4 fruit fly cellular contexts compared by ENCODE assay signal in the genomic region with DNA sequence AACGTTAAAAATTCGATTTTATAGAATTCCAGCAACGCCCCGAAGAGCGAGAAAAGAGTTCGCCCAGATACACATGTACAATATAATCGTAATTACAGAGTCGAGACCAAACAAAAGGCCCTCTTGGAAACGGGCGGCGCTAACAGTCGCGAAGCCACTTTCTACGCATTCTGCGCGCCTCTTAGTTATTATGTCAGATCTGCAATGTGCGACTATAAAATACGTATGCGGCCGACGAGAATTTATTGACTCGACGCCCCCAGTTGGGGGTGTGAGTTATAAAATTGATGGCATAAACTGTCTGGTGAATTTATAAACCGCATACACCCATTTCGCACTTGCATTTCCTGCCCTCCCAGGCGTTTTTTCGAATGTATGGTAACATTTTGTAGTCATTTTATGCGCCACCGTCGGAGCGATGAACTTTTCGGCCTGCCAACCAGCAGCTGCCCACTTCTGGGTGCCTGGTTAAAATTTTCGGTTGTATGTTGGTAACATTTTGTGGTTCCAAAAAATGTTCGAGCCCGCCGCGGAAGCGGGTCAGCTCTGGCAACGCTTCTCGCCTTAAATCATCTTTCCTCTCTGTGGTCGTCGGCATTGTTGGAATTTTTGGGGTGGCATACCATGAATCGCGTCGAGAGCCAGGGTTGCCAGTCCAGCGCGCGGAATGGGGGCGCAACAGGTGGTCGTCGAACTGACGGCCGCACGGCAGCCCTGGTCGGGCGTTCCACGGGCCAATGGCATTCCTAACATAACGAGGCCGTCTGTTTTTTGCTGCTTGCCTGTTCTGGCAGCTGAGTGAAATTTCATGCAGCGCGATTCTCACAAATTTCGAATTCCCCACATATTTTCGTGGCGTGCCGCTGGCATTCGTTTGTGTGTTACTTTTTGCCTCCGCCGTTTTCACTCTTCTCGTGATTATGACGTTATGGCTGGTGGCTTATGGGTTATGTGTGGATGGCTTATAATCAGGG.
A peak's percentile ranks its signal among the peaks of the same experiment; 100 is the strongest.
TF ChIP-seq lines count a peak whose summit lies in the region.

No protein-coding gene starts in this region.

TF ChIP-seq in whole organism, adult, 20 proteins besides CTCF, POLR2A, EP300 and RAD21 (continued from another document):
- TF ChIP-seq pad (GFP tag; optimal IDR thresholded peaks at IDR 0.05; lab: Kevin White, UChicago) (peak; percentile 48), tj (GFP tag; optimal IDR thresholded peaks at IDR 0.05; lab: Kevin White, UChicago) (peak; percentile 72), cnc (optimal IDR thresholded peaks at IDR 0.05; lab: Kevin White, UChicago) (no peak), CG12768 (GFP tag; optimal IDR thresholded peaks at IDR 0.05; lab: Kevin White, UChicago) (peak; percentile 94), CG5204 (GFP tag; optimal IDR thresholded peaks at IDR 0.05; lab: Kevin White, UChicago) (peak; percentile 10), CG7045 (GFP tag; optimal IDR thresholded peaks at IDR 0.05; lab: Kevin White, UChicago) (peak; percentile 73)

TF ChIP-seq in whole organism, embryonic, 481 proteins besides CTCF, POLR2A, EP300 and RAD21 (continued from another document and continues in another):
- no peak for TF ChIP-seq CG43689 (GFP tag; IDR thresholded peaks at IDR 0.05; lab: Robert Waterston, UW)
- TF ChIP-seq gt (GFP tag; IDR thresholded peaks at IDR 0.05; lab: Robert Waterston, UW) = no peak
- peak; percentile 65 for TF ChIP-seq gem (tag; optimal IDR thresholded peaks at IDR 0.05; lab: Kevin White, UChicago)
- TF ChIP-seq ewg (GFP tag; optimal IDR thresholded peaks at IDR 0.05; lab: Kevin White, UChicago) = peak; percentile 48
- peak; percentile 49 to 61 for TF ChIP-seq chif (GFP tag; optimal IDR thresholded peaks at IDR 0.05; lab: Kevin White, UChicago)
- peak; percentile 57 for TF ChIP-seq unpg (GFP tag; optimal IDR thresholded peaks at IDR 0.05; lab: Kevin White, UChicago)
- TF ChIP-seq oc (tag; optimal IDR thresholded peaks at IDR 0.05; lab: Kevin White, UChicago) = peak; percentile 81
- peak; percentile 91 for TF ChIP-seq CG33213 (GFP tag; optimal IDR thresholded peaks at IDR 0.05; lab: Kevin White, UChicago)
- no peak for TF ChIP-seq CG31224 (GFP tag; IDR thresholded peaks at IDR 0.05; lab: Robert Waterston, UW)
- TF ChIP-seq MBD-R2 (GFP tag; IDR thresholded peaks at IDR 0.05; lab: Robert Waterston, UW) = no peak
- peak; percentile 48 for TF ChIP-seq gcm2 (GFP tag; optimal IDR thresholded peaks at IDR 0.05; lab: Kevin White, UChicago)
- peak; percentile 72 for TF ChIP-seq grau (tag; optimal IDR thresholded peaks at IDR 0.05; lab: Kevin White, UChicago)
- TF ChIP-seq CG15073 (GFP tag; optimal IDR thresholded peaks at IDR 0.05; lab: Kevin White, UChicago) = no peak
- TF ChIP-seq Med (GFP tag; lab: Kevin White, UChicago) = peak; percentile 98
- no peak for TF ChIP-seq Atf6 (GFP tag; IDR thresholded peaks at IDR 0.05; lab: Robert Waterston, UW)
- TF ChIP-seq hbn (GFP tag; IDR thresholded peaks at IDR 0.05; lab: Robert Waterston, UW; ENCODE audit: partially characterized antibody) = no peak
- TF ChIP-seq pnt (GFP tag; optimal IDR thresholded peaks at IDR 0.05; lab: Kevin White, UChicago) = peak; percentile 71
- TF ChIP-seq CG10147 (GFP tag; optimal IDR thresholded peaks at IDR 0.05; lab: Kevin White, UChicago) = no peak
- peak; percentile 68 for TF ChIP-seq HHEX (GFP tag; optimal IDR thresholded peaks at IDR 0.05; lab: Kevin White, UChicago)
- TF ChIP-seq CG8478 (optimal IDR thresholded peaks at IDR 0.05; lab: Kevin White, UChicago) = no peak
- no peak for TF ChIP-seq CG4404 (GFP tag; IDR thresholded peaks at IDR 0.05; lab: Robert Waterston, UW)
- TF ChIP-seq CG15601 (tag; optimal IDR thresholded peaks at IDR 0.05; lab: Kevin White, UChicago) = peak; percentile 72
- TF ChIP-seq CG12219 (GFP tag; optimal IDR thresholded peaks at IDR 0.05; lab: Kevin White, UChicago) = peak; percentile 60
- no peak for TF ChIP-seq nerfin-2 (GFP tag; IDR thresholded peaks at IDR 0.05; lab: Robert Waterston, UW; ENCODE audit: partially characterized antibody)
- TF ChIP-seq Hr51 (GFP tag; optimal IDR thresholded peaks at IDR 0.05; lab: Kevin White, UChicago) = peak; percentile 72 to 77
- no peak for TF ChIP-seq fru (optimal IDR thresholded peaks at IDR 0.05; lab: Kevin White, UChicago)
- TF ChIP-seq ci (GFP tag; IDR thresholded peaks at IDR 0.05; lab: Robert Waterston, UW) = no peak
- no peak for TF ChIP-seq CG1602 (GFP tag; optimal IDR thresholded peaks at IDR 0.05; lab: Kevin White, UChicago)
- peak; percentile 83 for TF ChIP-seq ash1 (GFP tag; optimal IDR thresholded peaks at IDR 0.05; lab: Kevin White, UChicago)
- no peak for TF ChIP-seq gsb-n (tag; optimal IDR thresholded peaks at IDR 0.05; lab: Kevin White, UChicago)
- peak; percentile 62 for TF ChIP-seq CG14710 (tag; optimal IDR thresholded peaks at IDR 0.05; lab: Kevin White, UChicago)
- no peak for TF ChIP-seq bowl (GFP tag; IDR thresholded peaks at IDR 0.05; lab: Robert Waterston, UW)
- peak; percentile 66 for TF ChIP-seq btn (GFP tag; optimal IDR thresholded peaks at IDR 0.05; lab: Kevin White, UChicago)
- peak; percentile 81 for TF ChIP-seq caup (GFP tag; optimal IDR thresholded peaks at IDR 0.05; lab: Kevin White, UChicago; ENCODE audit: severe bottlenecking)
- peak; percentile 84 for TF ChIP-seq CG5245 (GFP tag; optimal IDR thresholded peaks at IDR 0.05; lab: Kevin White, UChicago)
- peak; percentile 68 for TF ChIP-seq CG16863 (GFP tag; optimal IDR thresholded peaks at IDR 0.05; lab: Kevin White, UChicago)
- peak; percentile 74 for TF ChIP-seq ems (GFP tag; optimal IDR thresholded peaks at IDR 0.05; lab: Kevin White, UChicago)
- TF ChIP-seq prd (optimal IDR thresholded peaks at IDR 0.05; lab: Kevin White, UChicago) = no peak
- TF ChIP-seq prd (GFP tag; IDR thresholded peaks at IDR 0.05; lab: Robert Waterston, UW) = no peak

TF ChIP-seq in whole organism, prepupa, 60 proteins besides CTCF, POLR2A, EP300 and RAD21 (continued from another document and continues in another):
- TF ChIP-seq CG16779 (tag; optimal IDR thresholded peaks at IDR 0.05; lab: Kevin White, UChicago) (peak; percentile 53), CG11294 (GFP tag; IDR thresholded peaks at IDR 0.05; lab: Robert Waterston, UW) (no peak), eg (GFP tag; IDR thresholded peaks at IDR 0.05; lab: Robert Waterston, UW) (no peak), Eip78C (GFP tag; lab: Kevin White, UChicago) (peak; percentile 86), CG6854 (GFP tag; optimal IDR thresholded peaks at IDR 0.05; lab: Kevin White, UChicago) (peak; percentile 90), Sox102F (GFP tag; optimal IDR thresholded peaks at IDR 0.05; lab: Kevin White, UChicago) (peak; percentile 83), CG1621 (tag; optimal IDR thresholded peaks at IDR 0.05; lab: Kevin White, UChicago) (peak; percentile 82), ss (GFP tag; optimal IDR thresholded peaks at IDR 0.05; lab: Kevin White, UChicago) (peak; percentile 75 to 78), Blimp-1 (GFP tag; optimal IDR thresholded peaks at IDR 0.05; lab: Kevin White, UChicago) (peak; percentile 74), vri (GFP tag; optimal IDR thresholded peaks at IDR 0.05; lab: Kevin White, UChicago) (no peak), CG3919 (GFP tag; optimal IDR thresholded peaks at IDR 0.05; lab: Kevin White, UChicago) (peak; percentile 84), CG10631 (GFP tag; optimal IDR thresholded peaks at IDR 0.05; lab: Kevin White, UChicago) (no peak), CG15336 (GFP tag; IDR thresholded peaks at IDR 0.05; lab: Robert Waterston, UW) (no peak), CG6792 (GFP tag; optimal IDR thresholded peaks at IDR 0.05; lab: Kevin White, UChicago) (peak; percentile 73), CG10669 (GFP tag; optimal IDR thresholded peaks at IDR 0.05; lab: Kevin White, UChicago) (peak; percentile 59), svp (GFP tag; lab: Kevin White, UChicago) (peak; percentile 100), acj6 (GFP tag; optimal IDR thresholded peaks at IDR 0.05; lab: Kevin White, UChicago) (peak; percentile 22), CG6808 (GFP tag; optimal IDR thresholded peaks at IDR 0.05; lab: Kevin White, UChicago) (peak; percentile 69), Eip75B (GFP tag; optimal IDR thresholded peaks at IDR 0.05; lab: Kevin White, UChicago) (peak; percentile 90), net (GFP tag; optimal IDR thresholded peaks at IDR 0.05; lab: Kevin White, UChicago) (peak; percentile 89), achi (GFP tag; optimal IDR thresholded peaks at IDR 0.05; lab: Kevin White, UChicago) (peak; percentile 36), OdsH (GFP tag; optimal IDR thresholded peaks at IDR 0.05; lab: Kevin White, UChicago) (peak; percentile 31), dsx (GFP tag; optimal IDR thresholded peaks at IDR 0.05; lab: Kevin White, UChicago; ENCODE audit: poor library complexity, severe bottlenecking) (peak; percentile 92), fd59A (GFP tag; optimal IDR thresholded peaks at IDR 0.05; lab: Kevin White, UChicago) (peak; percentile 41), CG3032 (tag; optimal IDR thresholded peaks at IDR 0.05; lab: Kevin White, UChicago) (peak; percentile 72), esn (GFP tag; optimal IDR thresholded peaks at IDR 0.05; lab: Kevin White, UChicago) (peak; percentile 82), CG6163 (GFP tag; IDR thresholded peaks at IDR 0.05; lab: Robert Waterston, UW) (no peak), fd85E (GFP tag; optimal IDR thresholded peaks at IDR 0.05; lab: Kevin White, UChicago) (no peak), dac (GFP tag; optimal IDR thresholded peaks at IDR 0.05; lab: Kevin White, UChicago) (peak; percentile 27), CG11762 (GFP tag; optimal IDR thresholded peaks at IDR 0.05; lab: Kevin White, UChicago; ENCODE audit: insufficient read depth) (peak; percentile 21), Ets21C (GFP tag; optimal IDR thresholded peaks at IDR 0.05; lab: Kevin White, UChicago) (peak; percentile 61), fkh (GFP tag; optimal IDR thresholded peaks at IDR 0.05; lab: Kevin White, UChicago) (peak; percentile 85), Ets96B (tag; optimal IDR thresholded peaks at IDR 0.05; lab: Kevin White, UChicago) (peak; percentile 54), CG34406 (GFP tag; optimal IDR thresholded peaks at IDR 0.05; lab: Kevin White, UChicago) (peak; percentile 29), CG7368 (GFP tag; optimal IDR thresholded peaks at IDR 0.05; lab: Kevin White, UChicago) (peak; percentile 60), CG8319 (GFP tag; optimal IDR thresholded peaks at IDR 0.05; lab: Kevin White, UChicago) (peak; percentile 40), Eip93F (GFP tag; optimal IDR thresholded peaks at IDR 0.05; lab: Kevin White, UChicago) (no peak), Hr39 (GFP tag; optimal IDR thresholded peaks at IDR 0.05; lab: Kevin White, UChicago) (peak; percentile 71), CG8119 (GFP tag; IDR thresholded peaks at IDR 0.05; lab: Robert Waterston, UW) (no peak), Hr38 (GFP tag; optimal IDR thresholded peaks at IDR 0.05; lab: Kevin White, UChicago) (no peak), CG9139 (GFP tag; optimal IDR thresholded peaks at IDR 0.05; lab: Kevin White, UChicago) (peak; percentile 56)

TF ChIP-seq in whole organism, wandering third instar larva, 38 proteins besides CTCF, POLR2A, EP300 and RAD21 (continued from another document):
- TF ChIP-seq woc (GFP tag; optimal IDR thresholded peaks at IDR 0.05; lab: Kevin White, UChicago) (peak; percentile 91), ey (GFP tag; optimal IDR thresholded peaks at IDR 0.05; lab: Kevin White, UChicago) (peak; percentile 76), usp (GFP tag; optimal IDR thresholded peaks at IDR 0.05; lab: Kevin White, UChicago) (no peak), psq (GFP tag; optimal IDR thresholded peaks at IDR 0.05; lab: Kevin White, UChicago) (peak; percentile 65), Mio (GFP tag; optimal IDR thresholded peaks at IDR 0.05; lab: Kevin White, UChicago) (no peak), sage (GFP tag; optimal IDR thresholded peaks at IDR 0.05; lab: Kevin White, UChicago) (no peak), tai (GFP tag; optimal IDR thresholded peaks at IDR 0.05; lab: Kevin White, UChicago) (no peak), OdsH (GFP tag; optimal IDR thresholded peaks at IDR 0.05; lab: Kevin White, UChicago) (peak; percentile 74), Jra (GFP tag; optimal IDR thresholded peaks at IDR 0.05; lab: Kevin White, UChicago) (peak; percentile 61), Sp1 (GFP tag; optimal IDR thresholded peaks at IDR 0.05; lab: Kevin White, UChicago) (peak; percentile 68), br (GFP tag; optimal IDR thresholded peaks at IDR 0.05; lab: Kevin White, UChicago) (peak; percentile 87), Rel (GFP tag; optimal IDR thresholded peaks at IDR 0.05; lab: Kevin White, UChicago) (no peak), Rel (tag; optimal IDR thresholded peaks at IDR 0.05; lab: Kevin White, UChicago) (peak; percentile 94), Hr83 (GFP tag; optimal IDR thresholded peaks at IDR 0.05; lab: Kevin White, UChicago; ENCODE audit: poor library complexity, severe bottlenecking) (peak; percentile 98), sv (GFP tag; optimal IDR thresholded peaks at IDR 0.05; lab: Kevin White, UChicago) (peak; percentile 59), Dfd (GFP tag; optimal IDR thresholded peaks at IDR 0.05; lab: Kevin White, UChicago) (no peak), Hnf4 (GFP tag; optimal IDR thresholded peaks at IDR 0.05; lab: Kevin White, UChicago) (peak; percentile 73), dsf (GFP tag; optimal IDR thresholded peaks at IDR 0.05; lab: Kevin White, UChicago; ENCODE audit: borderline replicate concordance) (no peak), foxo (GFP tag; optimal IDR thresholded peaks at IDR 0.05; lab: Kevin White, UChicago) (peak; percentile 66 to 88)
TF ChIP-seq in whole organism, wandering third instar larva: peak in this region for 20.
